Fruit fly (Drosophila melanogaster) whole organism, embryonic: ENCODE measurements around the gene Catsup.

Experiments
- Adf1 ChIP-seq: fragments of 200-800 bp; sonication (Bioruptor generic); IDR thresholded peaks from 2 replicates; pipeline ENCODE4 v1.3.6; 2022; ENCODE audit warnings: missing biosample characterization, missing genetic modification characterization
- CG11504 ChIP-seq: fragments of 200-800 bp; sonication (Bioruptor generic); optimal IDR thresholded peaks from 3 replicates; lab custom pipeline; 2019; ENCODE audit warnings: missing biosample characterization, mild to moderate bottlenecking, missing genetic modification characterization, moderate library complexity
- CG12744 ChIP-seq: fragments of 200-800 bp; sonication (Bioruptor generic); optimal IDR thresholded peaks from 2 replicates; lab custom pipeline; 2016; ENCODE audit warnings: missing biosample characterization, missing genetic modification characterization
- CG13894 ChIP-seq: fragments of 200-800 bp; sonication (Bioruptor generic); optimal IDR thresholded peaks from 3 replicates; lab custom pipeline; 2018; ENCODE audit warnings: missing biosample characterization, mild to moderate bottlenecking, missing genetic modification characterization, moderate library complexity
- CG15601 ChIP-seq: fragments of 200-800 bp; sonication (Bioruptor generic); optimal IDR thresholded peaks from 3 replicates; lab custom pipeline; 2019; ENCODE audit warnings: missing biosample characterization, mild to moderate bottlenecking, missing genetic modification characterization, moderate library complexity
- CG16813 ChIP-seq: fragments of 200-800 bp; sonication (Bioruptor generic); IDR thresholded peaks from 3 replicates; pipeline ENCODE4 v1.3.6; 2022; ENCODE audit warnings: missing biosample characterization, missing genetic modification characterization; ENCODE audit not compliant: partially characterized antibody
- CG18619 ChIP-seq: fragments of 200-800 bp; sonication (Bioruptor generic); optimal IDR thresholded peaks from 3 replicates; lab custom pipeline; 2017; ENCODE audit warnings: missing biosample characterization, mild to moderate bottlenecking, missing genetic modification characterization
- CG33557 ChIP-seq: fragments of 200-800 bp; sonication (Bioruptor generic); optimal IDR thresholded peaks from 2 replicates; lab custom pipeline; 2019; ENCODE audit warnings: missing biosample characterization, mild to moderate bottlenecking, missing genetic modification characterization, moderate library complexity
- CG7271 ChIP-seq: fragments of 200-800 bp; sonication (Bioruptor generic); optimal IDR thresholded peaks from 2 replicates; lab custom pipeline; 2018; ENCODE audit warnings: missing biosample characterization, mild to moderate bottlenecking, missing genetic modification characterization, moderate library complexity
- CG9727 ChIP-seq: fragments of 200-800 bp; sonication (Bioruptor generic); optimal IDR thresholded peaks from 3 replicates; lab custom pipeline; 2017; ENCODE audit warnings: missing biosample characterization, mild to moderate bottlenecking, missing genetic modification characterization
- CG9932 ChIP-seq: fragments of 200-800 bp; sonication (Bioruptor generic); IDR thresholded peaks from 2 replicates; pipeline ENCODE4 v1.3.6; 2022; ENCODE audit warnings: missing biosample characterization, missing genetic modification characterization
- CTCF ChIP-seq: fragments of 200-800 bp; sonication (Bioruptor generic); optimal IDR thresholded peaks from 2 replicates; lab custom pipeline; 2017; ENCODE audit warnings: missing biosample characterization, mild to moderate bottlenecking, missing genetic modification characterization, moderate library complexity
- D ChIP-seq, 2 experiments: fragments of 200-800 bp in 1 of 2; fragments of >200 bp in 1 of 2; sonication (Bioruptor generic) in 1 of 2; optimal IDR thresholded peaks; 2 replicates in 1 of 2; 3 replicates in 1 of 2; lab custom pipeline; 2017; ENCODE audit warnings: mild to moderate bottlenecking in 1 of 2, missing biosample characterization in 1 of 2, missing genetic modification characterization in 1 of 2, missing genetic modification reagents in 1 of 2
- D19A ChIP-seq: fragments of 200-800 bp; optimal IDR thresholded peaks from 3 replicates; lab custom pipeline; 2019; ENCODE audit warnings: missing biosample characterization, mild to moderate bottlenecking, missing genetic modification characterization, moderate library complexity
- Hr3 ChIP-seq: fragments of 200-800 bp; sonication (Bioruptor generic); optimal IDR thresholded peaks from 3 replicates; lab custom pipeline; 2016; ENCODE audit warnings: missing biosample characterization, missing genetic modification characterization
- Hr51 ChIP-seq, 2 experiments: fragments of 200-800 bp; sonication (Bioruptor generic); optimal IDR thresholded peaks; 2 replicates in 1 of 2; 3 replicates in 1 of 2; lab custom pipeline; 2016 to 2018; ENCODE audit warnings: missing biosample characterization in 2 of 2, missing genetic modification characterization in 2 of 2, mild to moderate bottlenecking in 1 of 2, moderate library complexity in 1 of 2
- Hsf ChIP-seq: fragments of 200-800 bp; sonication (Bioruptor generic); optimal IDR thresholded peaks from 3 replicates; lab custom pipeline; 2016; ENCODE audit warnings: missing biosample characterization, missing genetic modification characterization
- MTF-1 ChIP-seq: fragments of 200-800 bp; sonication (Bioruptor generic); optimal IDR thresholded peaks from 2 replicates; lab custom pipeline; 2018; ENCODE audit warnings: missing biosample characterization, mild to moderate bottlenecking, missing genetic modification characterization, borderline replicate concordance
- Med ChIP-seq: fragments of 200-800 bp; sonication (Bioruptor generic); peaks from one replicate; lab custom pipeline; 2016; ENCODE audit warnings: missing biosample characterization, missing genetic modification characterization, mild to moderate bottlenecking, inconsistent platforms, moderate library complexity
- Mes4 ChIP-seq: fragments of 200-800 bp; sonication (Bioruptor generic); optimal IDR thresholded peaks from 2 replicates; lab custom pipeline; 2016; ENCODE audit warnings: missing biosample characterization, missing genetic modification characterization
- Myb ChIP-seq: fragments of 200-800 bp; sonication (Bioruptor generic); optimal IDR thresholded peaks from 2 replicates; lab custom pipeline; 2016; ENCODE audit warnings: missing biosample characterization, missing genetic modification characterization
- NC2α ChIP-seq: fragments of 200-800 bp; sonication (Bioruptor generic); optimal IDR thresholded peaks from 2 replicates; lab custom pipeline; 2016; ENCODE audit warnings: missing biosample characterization, missing genetic modification characterization
- Neu2 ChIP-seq: fragments of 200-800 bp; sonication (Bioruptor generic); optimal IDR thresholded peaks from 3 replicates; lab custom pipeline; 2016; ENCODE audit warnings: missing biosample characterization, missing genetic modification characterization, borderline replicate concordance
- Nf-YC ChIP-seq: fragments of 200-800 bp; optimal IDR thresholded peaks from 3 replicates; lab custom pipeline; 2019; ENCODE audit warnings: missing biosample characterization, mild to moderate bottlenecking, missing genetic modification characterization, moderate library complexity
- Oli ChIP-seq: fragments of 200-800 bp; sonication (Bioruptor generic); optimal IDR thresholded peaks from 2 replicates; lab custom pipeline; 2018; ENCODE audit warnings: missing biosample characterization, mild to moderate bottlenecking, missing genetic modification characterization, moderate library complexity
- Opbp ChIP-seq: fragments of 200-800 bp; sonication (Bioruptor generic); IDR thresholded peaks from 3 replicates; pipeline ENCODE4 v1.3.6; 2022; ENCODE audit warnings: missing biosample characterization, missing genetic modification characterization; ENCODE audit not compliant: partially characterized antibody
- Pdp1 ChIP-seq, 2 experiments: fragments of 200-800 bp; sonication (Bioruptor generic); optimal IDR thresholded peaks; 3 replicates each; lab custom pipeline; 2016; ENCODE audit warnings: missing biosample characterization in 2 of 2, missing genetic modification characterization in 2 of 2, mild to moderate bottlenecking in 1 of 2, moderate library complexity in 1 of 2
- TFAM ChIP-seq: fragments of 200-800 bp; sonication (Bioruptor generic); optimal IDR thresholded peaks from 2 replicates; lab custom pipeline; 2017; ENCODE audit warnings: missing biosample characterization, missing genetic modification characterization, inconsistent platforms
- Taf1 ChIP-seq: fragments of 200-800 bp; sonication (Bioruptor generic); IDR thresholded peaks from 2 replicates; pipeline ENCODE4 v1.3.6; 2022; ENCODE audit warnings: missing biosample characterization, missing genetic modification characterization
- ab ChIP-seq: fragments of 200-800 bp; sonication (Bioruptor generic); optimal IDR thresholded peaks from 2 replicates; lab custom pipeline; 2016; ENCODE audit warnings: missing biosample characterization, missing genetic modification characterization
- amos ChIP-seq: fragments of 200-800 bp; sonication (Bioruptor generic); IDR thresholded peaks from 2 replicates; pipeline ENCODE4 v1.3.6; 2022; ENCODE audit warnings: missing biosample characterization, missing genetic modification characterization; ENCODE audit not compliant: partially characterized antibody
- ci ChIP-seq: fragments of 200-800 bp; sonication (Bioruptor generic); IDR thresholded peaks from 3 replicates; pipeline ENCODE4 v1.3.6; 2022; ENCODE audit warnings: missing biosample characterization, missing genetic modification characterization
- danr ChIP-seq: fragments of 200-800 bp; sonication (Bioruptor generic); IDR thresholded peaks from 2 replicates; pipeline ENCODE4 v1.3.6; 2022; ENCODE audit warnings: missing biosample characterization, missing genetic modification characterization
- dmrt11E ChIP-seq: fragments of 200-800 bp; sonication (Bioruptor generic); optimal IDR thresholded peaks from 3 replicates; lab custom pipeline; 2018; ENCODE audit warnings: missing biosample characterization, mild to moderate bottlenecking, missing genetic modification characterization, moderate library complexity
- eyg ChIP-seq: fragments of 200-800 bp; sonication (Bioruptor generic); optimal IDR thresholded peaks from 3 replicates; lab custom pipeline; 2016; ENCODE audit warnings: missing biosample characterization, missing genetic modification characterization
- fd3F ChIP-seq: fragments of 200-800 bp; sonication (Bioruptor generic); optimal IDR thresholded peaks from 2 replicates; lab custom pipeline; 2018; ENCODE audit warnings: missing biosample characterization, mild to moderate bottlenecking, missing genetic modification characterization, moderate library complexity
- gro ChIP-seq: fragments of 200-800 bp; sonication (Bioruptor generic); optimal IDR thresholded peaks from 2 replicates; lab custom pipeline; 2016; ENCODE audit warnings: missing biosample characterization, missing genetic modification characterization
- gsb-n ChIP-seq: fragments of 200-800 bp; sonication (Bioruptor generic); optimal IDR thresholded peaks from 3 replicates; lab custom pipeline; 2018; ENCODE audit warnings: missing biosample characterization, mild to moderate bottlenecking, missing genetic modification characterization
- ham ChIP-seq: fragments of 200-800 bp; sonication (Bioruptor generic); IDR thresholded peaks from 2 replicates; pipeline ENCODE4 v1.3.6; 2022; ENCODE audit warnings: missing biosample characterization, missing genetic modification characterization
- ind ChIP-seq: fragments of 200-800 bp; sonication (Bioruptor generic); optimal IDR thresholded peaks from 3 replicates; lab custom pipeline; 2016; ENCODE audit warnings: missing biosample characterization, missing genetic modification characterization
- jumu ChIP-seq: fragments of 200-800 bp; sonication (Bioruptor generic); optimal IDR thresholded peaks from 3 replicates; lab custom pipeline; 2016; ENCODE audit warnings: missing biosample characterization, missing genetic modification characterization
- luna ChIP-seq: fragments of 200-800 bp; sonication (Bioruptor generic); optimal IDR thresholded peaks from 2 replicates; lab custom pipeline; 2016; ENCODE audit warnings: missing biosample characterization, missing genetic modification characterization
- maf-S ChIP-seq: fragments of 200-800 bp; sonication (Bioruptor generic); optimal IDR thresholded peaks from 2 replicates; lab custom pipeline; 2016; ENCODE audit warnings: missing biosample characterization, missing genetic modification characterization
- odd ChIP-seq: fragments of 200-800 bp; sonication (Bioruptor generic); optimal IDR thresholded peaks from 2 replicates; lab custom pipeline; 2017; ENCODE audit warnings: missing biosample characterization, mild to moderate bottlenecking, missing genetic modification characterization
- phol ChIP-seq: fragments of 200-800 bp; sonication (Bioruptor generic); optimal IDR thresholded peaks from 3 replicates; lab custom pipeline; 2018; ENCODE audit warnings: missing biosample characterization, mild to moderate bottlenecking, missing genetic modification characterization, moderate library complexity
- salm ChIP-seq: fragments of 200-800 bp; sonication (Bioruptor generic); optimal IDR thresholded peaks from 2 replicates; lab custom pipeline; 2018; ENCODE audit warnings: missing biosample characterization, mild to moderate bottlenecking, missing genetic modification characterization
- scrt ChIP-seq: fragments of 200-800 bp; sonication (Bioruptor generic); optimal IDR thresholded peaks from 2 replicates; lab custom pipeline; 2018; ENCODE audit warnings: missing biosample characterization, mild to moderate bottlenecking, missing genetic modification characterization, moderate library complexity
- slp2 ChIP-seq: fragments of 200-800 bp; sonication (Bioruptor generic); optimal IDR thresholded peaks from 2 replicates; lab custom pipeline; 2016; ENCODE audit warnings: missing biosample characterization, missing genetic modification characterization
- sqz ChIP-seq: fragments of 200-800 bp; sonication (Bioruptor generic); optimal IDR thresholded peaks from 3 replicates; lab custom pipeline; 2018; ENCODE audit warnings: missing biosample characterization, mild to moderate bottlenecking, missing genetic modification characterization
- trem ChIP-seq: fragments of 200-800 bp; optimal IDR thresholded peaks from 3 replicates; lab custom pipeline; 2019; ENCODE audit warnings: missing biosample characterization, mild to moderate bottlenecking, missing genetic modification characterization, moderate library complexity
- wor ChIP-seq: fragments of 200-800 bp; sonication (Bioruptor generic); IDR thresholded peaks from 2 replicates; pipeline ENCODE4 v1.3.6; 2022; ENCODE audit warnings: missing biosample characterization, missing genetic modification characterization

The Catsup gene

DNA sequence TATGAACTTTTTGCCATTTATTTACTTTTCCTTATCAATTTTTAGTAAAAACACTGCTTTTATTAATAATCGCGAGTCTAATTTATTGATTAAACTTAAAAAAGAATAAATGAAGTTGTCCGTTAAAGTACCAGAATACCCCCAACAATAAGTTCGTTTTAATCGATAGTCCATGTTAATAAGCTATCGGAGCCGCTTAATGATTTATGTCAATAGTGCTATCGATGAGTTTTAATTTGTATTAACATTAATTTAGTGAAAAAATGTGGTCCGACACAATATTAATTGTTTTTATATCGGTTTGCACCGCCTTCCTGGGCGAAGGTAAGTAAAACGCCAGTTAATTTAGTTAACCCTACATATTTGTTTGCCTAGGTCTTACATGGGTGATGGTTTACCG, 7.2 kb downstream of the Catsup start, which contains the start of gene CG10470 (continued):
- no peak for TF ChIP-seq fd3F (GFP tag; lab: Kevin White, UChicago)
- TF ChIP-seq salm, result no peak
- TF ChIP-seq Nf-YC (tag; lab: Kevin White, UChicago), result peak; percentile 19
- no peak for TF ChIP-seq jumu (GFP tag; lab: Kevin White, UChicago)
- TF ChIP-seq phol, result peak; percentile 43
- no peak for TF ChIP-seq sqz (GFP tag; lab: Kevin White, UChicago)
- no peak for TF ChIP-seq NC2α (GFP tag; lab: Kevin White, UChicago)
- TF ChIP-seq CG11504, result peak; percentile 55
- TF ChIP-seq CG9932 (GFP tag; lab: Robert Waterston, UW), result no peak
- TF ChIP-seq MTF-1 (GFP tag; lab: Kevin White, UChicago), result no peak
- TF ChIP-seq CG9727, result no peak
- no peak for TF ChIP-seq CG12744 (GFP tag; lab: Kevin White, UChicago)
- TF ChIP-seq scrt, result no peak
- TF ChIP-seq maf-S (GFP tag; lab: Kevin White, UChicago), result no peak
- no peak for TF ChIP-seq danr (GFP tag; lab: Robert Waterston, UW)
- no peak for TF ChIP-seq dmrt11E (tag; lab: Kevin White, UChicago)
- TF ChIP-seq Myb (GFP tag; lab: Kevin White, UChicago), result no peak
- TF ChIP-seq Hsf, result no peak
- TF ChIP-seq CG33557, result no peak
- TF ChIP-seq CTCF, result no peak
- peak; percentile 84 for TF ChIP-seq amos (GFP tag; lab: Robert Waterston, UW)
- TF ChIP-seq Taf1 (GFP tag; lab: Robert Waterston, UW), result no peak
- no peak for TF ChIP-seq D (optimal IDR thresholded peaks at IDR 0.05; lab: Kevin White, UChicago)
- TF ChIP-seq D (GFP tag; optimal IDR thresholded peaks at IDR 0.05; lab: Kevin White, UChicago), result no peak
- TF ChIP-seq D19A (tag; lab: Kevin White, UChicago), result peak; percentile 36
- TF ChIP-seq Hr51 (GFP tag; optimal IDR thresholded peaks at IDR 0.05; lab: Kevin White, UChicago), result peak in 1 of 2 experiments; percentile 57
- TF ChIP-seq gsb-n, result no peak
- no peak for TF ChIP-seq odd (GFP tag; lab: Kevin White, UChicago)
- TF ChIP-seq ind (GFP tag; lab: Kevin White, UChicago), result no peak
- TF ChIP-seq gro (GFP tag; lab: Kevin White, UChicago), result no peak
- TF ChIP-seq Pdp1 (GFP tag; optimal IDR thresholded peaks at IDR 0.05; lab: Kevin White, UChicago), result peak in 1 of 2 experiments; percentile 49
- TF ChIP-seq ham, result no peak
- no peak for TF ChIP-seq ci
- TF ChIP-seq Oli (tag; lab: Kevin White, UChicago), result no peak
- TF ChIP-seq TFAM (GFP tag; lab: Kevin White, UChicago), result no peak
- TF ChIP-seq CG16813 (GFP tag; lab: Robert Waterston, UW), result peak; percentile 76
- TF ChIP-seq Neu2 (GFP tag; lab: Kevin White, UChicago), result no peak
- no peak for TF ChIP-seq ab
- TF ChIP-seq Hr3, result no peak
- no peak for TF ChIP-seq CG18619
- TF ChIP-seq Mes4 (GFP tag; lab: Kevin White, UChicago), result no peak
- no peak for TF ChIP-seq luna (GFP tag; lab: Kevin White, UChicago)
- no peak for TF ChIP-seq CG7271
- peak; percentile 28 for TF ChIP-seq CG15601
- TF ChIP-seq Adf1, result no peak
- peak; percentile 60 for TF ChIP-seq Med
- no peak for TF ChIP-seq wor (GFP tag; lab: Robert Waterston, UW)
- no peak for TF ChIP-seq slp2
- TF ChIP-seq trem (tag; lab: Kevin White, UChicago), result no peak
- TF ChIP-seq Opbp (GFP tag; lab: Robert Waterston, UW), result peak; percentile 82; the same call in 2 of the 3 replicates
- TF ChIP-seq eyg, result no peak
- TF ChIP-seq CG13894 (tag; lab: Kevin White, UChicago), result no peak
